Worm (Caenorhabditis elegans) whole organism, young adult: Measurements from ENCODE around the gene hrg-6.
A peak's percentile ranks its signal among the peaks of the same experiment; 100 is the strongest.

ENCODE experiments used
- B0019.2 ChIP-seq: fragments of 200-800 bp; sonication (Bioruptor generic); conservative IDR thresholded peaks from 2 replicates; pipeline ENCODE4 v1.3.6; 2022; ENCODE audit warnings: missing genetic modification reagents, missing genetic modification characterization, missing compliant biosample characterization
- B0035.1 ChIP-seq: sonication (generic microtip); optimal IDR thresholded peaks from 2 replicates; lab custom pipeline; 2016; ENCODE audit warnings: missing genetic modification characterization, mild to moderate bottlenecking, missing compliant biosample characterization, missing genotype, missing genetic modification reagents
- B0261.1 ChIP-seq: sonication (generic microtip); optimal IDR thresholded peaks from 2 replicates; lab custom pipeline; 2016; ENCODE audit warnings: mild to moderate bottlenecking, missing genetic modification characterization, moderate library complexity, missing compliant biosample characterization
- F33H1.4 ChIP-seq: fragments of 200-800 bp; sonication (Bioruptor generic); IDR thresholded peaks from 2 replicates; pipeline ENCODE4 v1.3.6; 2022; ENCODE audit warnings: missing genetic modification reagents, missing genetic modification characterization, missing compliant biosample characterization
- F39B2.1 ChIP-seq: fragments of 200-800 bp; sonication (Bioruptor generic); IDR thresholded peaks from 2 replicates; pipeline ENCODE4 v1.3.6; 2022; ENCODE audit warnings: missing genetic modification reagents, missing genetic modification characterization, missing compliant biosample characterization
- F57C9.4 ChIP-seq: sonication (generic microtip); optimal IDR thresholded peaks from 2 replicates; lab custom pipeline; 2017; ENCODE audit warnings: mild to moderate bottlenecking, missing genetic modification characterization, missing compliant biosample characterization
- ama-1 ChIP-seq, 3 experiments: fragments of 150-350 bp in 1 of 3; sonication (generic microtip) in 2 of 3; optimal IDR thresholded peaks; 2 replicates each; lab custom pipeline; 2014 to 2018; ENCODE audit warnings: missing biosample characterization in 2 of 3, missing genetic modification characterization in 2 of 3, missing genetic modification reagents in 2 of 3
- aptf-2 ChIP-seq: fragments of 200-800 bp; sonication (Bioruptor generic); conservative IDR thresholded peaks from 2 replicates; pipeline ENCODE4 v1.3.6; 2022; ENCODE audit warnings: missing genetic modification reagents, missing genetic modification characterization, missing compliant biosample characterization
- aptf-3 ChIP-seq: fragments of 200-800 bp; sonication (Bioruptor generic); IDR thresholded peaks from 2 replicates; pipeline ENCODE4 v1.3.6; 2022; ENCODE audit warnings: missing genetic modification characterization, missing compliant biosample characterization
- athp-1 ChIP-seq: sonication (generic microtip); optimal IDR thresholded peaks from 2 replicates; lab custom pipeline; 2017; ENCODE audit warnings: mild to moderate bottlenecking, missing genetic modification characterization, missing compliant biosample characterization
- bed-2 ChIP-seq: fragments of 200-800 bp; sonication (Bioruptor generic); IDR thresholded peaks from 2 replicates; pipeline ENCODE4 v1.3.6; 2022; ENCODE audit warnings: missing genetic modification reagents, missing genetic modification characterization, missing compliant biosample characterization
- cebp-2 ChIP-seq: fragments of 200-800 bp; sonication (Bioruptor generic); IDR thresholded peaks from 2 replicates; pipeline ENCODE4 v1.3.6; 2022; ENCODE audit warnings: missing genetic modification characterization, missing compliant biosample characterization
- ceh-27 ChIP-seq: fragments of 200-800 bp; sonication (Bioruptor generic); optimal IDR thresholded peaks from 2 replicates; lab custom pipeline; 2018; ENCODE audit warnings: mild to moderate bottlenecking, missing genetic modification characterization, moderate library complexity, missing compliant biosample characterization
- ceh-79 ChIP-seq: sonication (generic microtip); optimal IDR thresholded peaks from 2 replicates; lab custom pipeline; 2017; ENCODE audit warnings: mild to moderate bottlenecking, missing genetic modification characterization, missing compliant biosample characterization
- die-1 ChIP-seq: sonication (generic microtip); optimal IDR thresholded peaks from 2 replicates; lab custom pipeline; 2016; ENCODE audit warnings: missing genotype, mild to moderate bottlenecking, missing genetic modification characterization, missing compliant biosample characterization
- egl-44 ChIP-seq: fragments of 200-800 bp; sonication (Bioruptor generic); IDR thresholded peaks from 2 replicates; pipeline ENCODE4 v1.3.6; 2022; ENCODE audit warnings: missing genetic modification reagents, missing genetic modification characterization, missing compliant biosample characterization
- ekl-4 ChIP-seq: fragments of 200-800 bp; sonication (Bioruptor generic); IDR thresholded peaks from 2 replicates; pipeline ENCODE4 v1.3.6; 2022; ENCODE audit warnings: missing genetic modification reagents, missing genetic modification characterization, missing compliant biosample characterization
- ets-4 ChIP-seq: fragments of 200-800 bp; sonication (Bioruptor generic); optimal IDR thresholded peaks from 2 replicates; lab custom pipeline; 2018; ENCODE audit warnings: mild to moderate bottlenecking, missing genetic modification characterization, missing compliant biosample characterization
- fkh-3 ChIP-seq: sonication (generic microtip); optimal IDR thresholded peaks from 2 replicates; lab custom pipeline; 2016; ENCODE audit warnings: mild to moderate bottlenecking, missing genetic modification characterization, missing compliant biosample characterization
- gei-17 ChIP-seq: fragments of 200-800 bp; sonication (Bioruptor generic); optimal IDR thresholded peaks from 2 replicates; lab custom pipeline; 2018; ENCODE audit warnings: mild to moderate bottlenecking, missing genetic modification characterization, missing compliant biosample characterization
- hmg-1.2 ChIP-seq: fragments of 200-800 bp; sonication (Bioruptor generic); IDR thresholded peaks from 2 replicates; pipeline ENCODE4 v1.3.6; 2022; ENCODE audit warnings: missing genetic modification reagents, missing genetic modification characterization, missing compliant biosample characterization
- hmg-20 ChIP-seq: fragments of 200-800 bp; sonication (Bioruptor generic); IDR thresholded peaks from 2 replicates; pipeline ENCODE4 v1.3.6; 2022; ENCODE audit warnings: missing genetic modification reagents, missing genetic modification characterization, missing compliant biosample characterization
- hsf-1 ChIP-seq: fragments of 200-800 bp; sonication (Bioruptor generic); IDR thresholded peaks from 2 replicates; pipeline ENCODE4 v1.3.6; 2022; ENCODE audit warnings: missing genetic modification reagents, missing genetic modification characterization, missing compliant biosample characterization
- lag-1 ChIP-seq: fragments of 200-800 bp; sonication (Bioruptor generic); IDR thresholded peaks from 2 replicates; pipeline ENCODE4 v1.3.6; 2022; ENCODE audit warnings: missing genetic modification reagents, missing genetic modification characterization, missing compliant biosample characterization
- let-526 ChIP-seq: fragments of 200-800 bp; sonication (Bioruptor generic); IDR thresholded peaks from 2 replicates; pipeline ENCODE4 v1.3.6; 2022; ENCODE audit warnings: missing genetic modification reagents, missing genetic modification characterization, missing compliant biosample characterization
- let-607 ChIP-seq, 2 experiments: fragments of 200-800 bp in 1 of 2; sonication (Bioruptor generic) in 1 of 2; sonication (generic microtip) in 1 of 2; optimal IDR thresholded peaks; 2 replicates each; lab custom pipeline; 2016 to 2018; ENCODE audit warnings: mild to moderate bottlenecking in 2 of 2, missing compliant biosample characterization in 2 of 2, missing genetic modification characterization in 2 of 2, moderate library complexity in 2 of 2, missing genotype in 1 of 2
- lin-54 ChIP-seq: fragments of 200-800 bp; sonication (Bioruptor generic); optimal IDR thresholded peaks from 2 replicates; lab custom pipeline; 2018; ENCODE audit warnings: mild to moderate bottlenecking, missing genetic modification characterization, missing compliant biosample characterization
- lsy-27 ChIP-seq: sonication (generic microtip); optimal IDR thresholded peaks from 2 replicates; lab custom pipeline; 2017; ENCODE audit warnings: missing genetic modification characterization, mild to moderate bottlenecking, missing compliant biosample characterization, antibody characterized with exemption, missing genotype, borderline replicate concordance; ENCODE audit not compliant: insufficient read depth
- madf-3 ChIP-seq: fragments of 200-800 bp; sonication (Bioruptor generic); IDR thresholded peaks from 2 replicates; pipeline ENCODE4 v1.3.6; 2022; ENCODE audit warnings: missing genetic modification reagents, missing genetic modification characterization, missing compliant biosample characterization
- madf-8 ChIP-seq: fragments of 200-800 bp; sonication (Bioruptor generic); conservative IDR thresholded peaks from 2 replicates; pipeline ENCODE4 v1.3.6; 2022; ENCODE audit warnings: missing genetic modification reagents, missing genetic modification characterization, missing compliant biosample characterization
- nfyb-1 ChIP-seq: fragments of 200-800 bp; sonication (Bioruptor generic); IDR thresholded peaks from 2 replicates; pipeline ENCODE4 v1.3.6; 2022; ENCODE audit warnings: missing genetic modification reagents, missing genetic modification characterization, missing compliant biosample characterization
- nhr-120 ChIP-seq: fragments of 200-800 bp; sonication (Bioruptor generic); IDR thresholded peaks from 2 replicates; pipeline ENCODE4 v1.3.6; 2022; ENCODE audit warnings: missing genetic modification characterization, missing compliant biosample characterization
- nhr-179 ChIP-seq: sonication (generic microtip); optimal IDR thresholded peaks from 2 replicates; lab custom pipeline; 2016; ENCODE audit warnings: mild to moderate bottlenecking, missing genetic modification characterization, missing compliant biosample characterization
- nhr-80 ChIP-seq: sonication (generic microtip); optimal IDR thresholded peaks from 2 replicates; lab custom pipeline; 2016; ENCODE audit warnings: missing genetic modification characterization, missing compliant biosample characterization
- pbrm-1 ChIP-seq: fragments of 200-800 bp; sonication (Bioruptor generic); IDR thresholded peaks from 2 replicates; pipeline ENCODE4 v1.3.6; 2022; ENCODE audit warnings: missing genetic modification reagents, missing genetic modification characterization, missing compliant biosample characterization
- repo-1 ChIP-seq: sonication (generic microtip); optimal IDR thresholded peaks from 2 replicates; lab custom pipeline; 2017; ENCODE audit warnings: mild to moderate bottlenecking, missing genetic modification characterization, missing compliant biosample characterization
- snpc-1.1 ChIP-seq: sonication (generic microtip); optimal IDR thresholded peaks from 2 replicates; lab custom pipeline; 2017; ENCODE audit warnings: missing genetic modification characterization, mild to moderate bottlenecking, missing compliant biosample characterization, antibody characterized with exemption, moderate library complexity, missing genotype, missing genetic modification reagents; ENCODE audit not compliant: insufficient read depth
- snpc-1.3 ChIP-seq: sonication (generic microtip); optimal IDR thresholded peaks from 2 replicates; lab custom pipeline; 2017; ENCODE audit warnings: missing genetic modification characterization, mild to moderate bottlenecking, missing compliant biosample characterization, antibody characterized with exemption, moderate library complexity, missing genotype, missing genetic modification reagents; ENCODE audit not compliant: insufficient read depth
- snpc-3.4 ChIP-seq: sonication (generic microtip); optimal IDR thresholded peaks from 2 replicates; lab custom pipeline; 2017; ENCODE audit warnings: missing genetic modification characterization, mild to moderate bottlenecking, missing compliant biosample characterization, antibody characterized with exemption, moderate library complexity, missing genotype, missing genetic modification reagents
- snpc-4 ChIP-seq, 5 experiments: fragments of 150-350 bp in 1 of 5; sonication (generic microtip) in 4 of 5; optimal IDR thresholded peaks; 2 replicates each; lab custom pipeline; 2014 to 2018; ENCODE audit warnings: missing genetic modification characterization in 5 of 5, missing biosample characterization in 3 of 5, antibody characterized with exemption in 2 of 5, mild to moderate bottlenecking in 2 of 5, missing compliant biosample characterization in 2 of 5, missing genotype in 2 of 5, moderate library complexity in 2 of 5, missing genetic modification reagents in 1 of 5
- tlf-1 ChIP-seq: fragments of 200-800 bp; sonication (Bioruptor generic); optimal IDR thresholded peaks from 2 replicates; lab custom pipeline; 2018; ENCODE audit warnings: mild to moderate bottlenecking, missing genetic modification characterization, missing compliant biosample characterization
- unc-130 ChIP-seq: sonication (generic microtip); optimal IDR thresholded peaks from 2 replicates; lab custom pipeline; 2016; ENCODE audit warnings: missing genetic modification reagents, missing genetic modification characterization, missing compliant biosample characterization
- unc-62 ChIP-seq: fragments of 150-350 bp; optimal IDR thresholded peaks from 2 replicates; lab custom pipeline; 2014; ENCODE audit warnings: missing biosample characterization, missing genetic modification reagents, missing genetic modification characterization
- xnd-1 ChIP-seq: sonication (generic microtip); optimal IDR thresholded peaks from 2 replicates; lab custom pipeline; 2016; ENCODE audit warnings: missing genotype, missing genetic modification reagents, missing genetic modification characterization, missing compliant biosample characterization
- zfh-2 ChIP-seq: fragments of 200-800 bp; sonication (Bioruptor generic); conservative IDR thresholded peaks from 2 replicates; pipeline ENCODE4 v1.3.6; 2022; ENCODE audit warnings: missing genetic modification reagents, missing genetic modification characterization, missing compliant biosample characterization

The hrg-6 gene

ce11 chrIV:11025941-11026340 lies 6.4 kb upstream of the hrg-6 start (continued):
- peak; percentile 60 for TF ChIP-seq F33H1.4 (GFP tag; lab: Robert Waterston, UW)
- peak; percentile 55 for TF ChIP-seq ama-1 (optimal IDR thresholded peaks at IDR 0.05; lab: Kevin White, UChicago)
- peak; percentile 41 to 76 for TF ChIP-seq ama-1 (GFP tag; optimal IDR thresholded peaks at IDR 0.05; lab: Kevin White, UChicago)
- TF ChIP-seq snpc-3.4 (tag; lab: Kevin White, UChicago), result peak; percentile 86
- TF ChIP-seq lag-1 (GFP tag; lab: Robert Waterston, UW), result no peak
- TF ChIP-seq madf-8 (GFP tag; lab: Robert Waterston, UW), result peak; percentile 55; the same call in 1 of the 2 replicates
- TF ChIP-seq xnd-1, result peak; percentile 54
- peak; percentile 85 for TF ChIP-seq repo-1 (tag; lab: Kevin White, UChicago)
- peak; percentile 93 for TF ChIP-seq ceh-79 (tag; lab: Kevin White, UChicago)
- TF ChIP-seq unc-130, result peak; percentile 84
- TF ChIP-seq snpc-1.3 (tag; lab: Kevin White, UChicago), result peak; percentile 64

ce11 chrIV:11026648-11027047 lies 5.7 kb upstream of the hrg-6 start:
- TF ChIP-seq B0035.1 (no peak), repo-1 (tag; lab: Kevin White, UChicago) (no peak), nhr-179 (tag; lab: Kevin White, UChicago) (no peak), ceh-27 (GFP tag; lab: Kevin White, UChicago) (peak; percentile 17), nfyb-1 (GFP tag; lab: Robert Waterston, UW) (peak; percentile 74), let-607 (tag; optimal IDR thresholded peaks at IDR 0.05; lab: Kevin White, UChicago) (no peak), gei-17 (no peak), unc-130 (no peak), nhr-120 (GFP tag; lab: Robert Waterston, UW) (no peak), tlf-1 (no peak), athp-1 (no peak), hsf-1 (GFP tag; lab: Robert Waterston, UW) (peak; percentile 13; the same call in 1 of the 2 replicates), madf-3 (GFP tag; lab: Robert Waterston, UW) (0 out of 2 replicates have a peak, but pooled peaks have one; percentile 6), cebp-2 (GFP tag; lab: Robert Waterston, UW) (no peak), fkh-3 (tag; lab: Kevin White, UChicago) (no peak), F39B2.1 (no peak), hmg-1.2 (GFP tag; lab: Robert Waterston, UW) (0 out of 2 replicates have a peak, but pooled peaks have one; percentile 5), B0261.1 (tag; lab: Kevin White, UChicago) (no peak), aptf-3 (GFP tag; lab: Robert Waterston, UW) (no peak), egl-44 (GFP tag; lab: Robert Waterston, UW) (no peak), ets-4 (GFP tag; lab: Kevin White, UChicago) (peak; percentile 29), B0019.2 (no peak), lsy-27 (tag; lab: Kevin White, UChicago) (no peak), snpc-3.4 (tag; lab: Kevin White, UChicago) (no peak), bed-2 (GFP tag; lab: Robert Waterston, UW) (no peak), F57C9.4 (no peak), pbrm-1 (GFP tag; lab: Robert Waterston, UW) (no peak), ekl-4 (GFP tag; lab: Robert Waterston, UW) (no peak)
- TF ChIP-seq, all 124 proteins: peak for 6

ce11 chrIV:11027560-11027959 lies 4.8 kb upstream of the hrg-6 start:
- TF ChIP-seq snpc-1.1 (tag; lab: Kevin White, UChicago), result no peak
- peak; percentile 88 for TF ChIP-seq nhr-80 (tag; lab: Kevin White, UChicago)
- TF ChIP-seq lin-54 (GFP tag; lab: Kevin White, UChicago), result peak; percentile 31
- peak; percentile 58; the same call in 1 of the 2 replicates for TF ChIP-seq nfyb-1 (GFP tag; lab: Robert Waterston, UW)
- TF ChIP-seq bed-2 (GFP tag; lab: Robert Waterston, UW), result no peak
- no peak for TF ChIP-seq die-1 (tag; lab: Kevin White, UChicago)
- no peak for TF ChIP-seq hmg-20
- peak; percentile 30 for TF ChIP-seq unc-62
- TF ChIP-seq aptf-2 (GFP tag; lab: Robert Waterston, UW), result no peak
- no peak for TF ChIP-seq zfh-2 (GFP tag; lab: Robert Waterston, UW)
- TF ChIP-seq madf-3 (GFP tag; lab: Robert Waterston, UW), result no peak
- peak; percentile 42 for TF ChIP-seq tlf-1
- TF ChIP-seq let-526, result peak; percentile 53; the same call in 1 of the 2 replicates
- TF ChIP-seq snpc-4 (GFP tag; optimal IDR thresholded peaks at IDR 0.05; lab: Kevin White, UChicago), result no peak
- peak in 3 of 4 experiments; percentile 7 to 44 (median 33) for TF ChIP-seq snpc-4 (tag; optimal IDR thresholded peaks at IDR 0.05; lab: Kevin White, UChicago)
